Worm (Caenorhabditis elegans) whole organism, midembryonic: ENCODE data around the gene srh-194.
A peak's percentile ranks its signal among the peaks of the same experiment; 100 is the strongest.
"Not testable (repeated sequence)": the region's sequence is repeated elsewhere in the genome, so short reads cannot be mapped to it uniquely, and the experiment has no call there.

Source experiments
- T22C8.4 ChIP-seq: fragments of 200-800 bp; sonication (Bioruptor generic); IDR thresholded peaks from 2 replicates; pipeline ENCODE4 v1.3.6; 2022; ENCODE audit warnings: missing genetic modification characterization, missing compliant biosample characterization
- cog-1 ChIP-seq: sonication (generic microtip); optimal IDR thresholded peaks from 2 replicates; lab custom pipeline; 2016; ENCODE audit warnings: missing genetic modification characterization, missing compliant biosample characterization
- flt-1 ChIP-seq: fragments of 200-800 bp; sonication (Bioruptor generic); IDR thresholded peaks from 2 replicates; pipeline ENCODE4 v1.3.6; 2022; ENCODE audit warnings: missing genetic modification characterization, missing compliant biosample characterization
- klf-2 ChIP-seq: fragments of 200-800 bp; sonication (Bioruptor generic); conservative IDR thresholded peaks from 2 replicates; pipeline ENCODE4 v1.3.6; 2022; ENCODE audit warnings: missing genetic modification reagents, missing genetic modification characterization, missing compliant biosample characterization
- med-1 ChIP-seq: sonication (generic microtip); optimal IDR thresholded peaks from 2 replicates; lab custom pipeline; 2017; ENCODE audit warnings: missing genetic modification characterization, mild to moderate bottlenecking, missing compliant biosample characterization, antibody characterized with exemption, missing genetic modification reagents; ENCODE audit not compliant: insufficient read depth
- ref-1 ChIP-seq: fragments of 200-800 bp; sonication (Bioruptor generic); conservative IDR thresholded peaks from 2 replicates; pipeline ENCODE4 v1.3.6; 2022; ENCODE audit warnings: missing genetic modification reagents, missing genetic modification characterization, missing compliant biosample characterization
- tab-1 ChIP-seq: fragments of 200-800 bp; sonication (Bioruptor generic); IDR thresholded peaks from 2 replicates; pipeline ENCODE4 v1.3.6; 2022; ENCODE audit warnings: missing genetic modification characterization, missing compliant biosample characterization
- ztf-23 ChIP-seq: fragments of 200-800 bp; sonication (Bioruptor generic); IDR thresholded peaks from 2 replicates; pipeline ENCODE4 v1.3.6; 2022; ENCODE audit warnings: missing genetic modification reagents, missing genetic modification characterization, missing compliant biosample characterization
- ztf-29 ChIP-seq: fragments of 200-800 bp; sonication (Bioruptor generic); IDR thresholded peaks from 2 replicates; pipeline ENCODE4 v1.3.6; 2022; ENCODE audit warnings: missing genetic modification reagents, missing genetic modification characterization, missing compliant biosample characterization

Gene srh-194

ce11 chrV:4319867-4320266, 26.5 kb upstream of the srh-194 start, which contains the start of gene ZC132.9:
ZC132.9 (minus strand) TSS chrV:4319967.
- TF ChIP-seq ref-1 (GFP tag; lab: Robert Waterston, UW), result no peak

- no peak for TF ChIP-seq ztf-23 (GFP tag; lab: Robert Waterston, UW)
- TF ChIP-seq ref-1 (GFP tag; lab: Robert Waterston, UW), result no peak
- TF ChIP-seq T22C8.4, result no peak
- no peak for TF ChIP-seq klf-2 (GFP tag; lab: Robert Waterston, UW)
- no peak for TF ChIP-seq flt-1
- TF ChIP-seq ztf-29 (GFP tag; lab: Robert Waterston, UW), result no peak
- TF ChIP-seq cog-1 (tag; lab: Kevin White, UChicago), result no peak
- no peak for TF ChIP-seq med-1 (GFP tag; lab: Kevin White, UChicago)
Observed at ce11 chrV:4315057-4315456, 21.7 kb upstream of the srh-194 start, which contains the start of gene srh-192. srh-192 (minus strand) TSS chrV:4315157.

- TF ChIP-seq T22C8.4 (0 out of 2 replicates have a peak, but pooled peaks have one; percentile 26), flt-1 (peak; percentile 47; the same call in 1 of the 2 replicates)
Observed at ce11 chrV:4310414-4310813, 17.1 kb upstream of the srh-194 start.

ce11 chrV:4304240-4304639, 10.9 kb upstream of the srh-194 start:
- TF ChIP-seq flt-1, result no peak
- no peak for TF ChIP-seq cog-1 (tag; lab: Kevin White, UChicago)

- no peak for TF ChIP-seq flt-1
- TF ChIP-seq med-1 (GFP tag; lab: Kevin White, UChicago), result no peak
- TF ChIP-seq tab-1 (GFP tag; lab: Robert Waterston, UW), result no peak
- TF ChIP-seq ztf-29 (GFP tag; lab: Robert Waterston, UW), result no peak
Observed at ce11 chrV:4303793-4304192, 10.5 kb upstream of the srh-194 start.

ce11 chrV:4302842-4303241, 9.5 kb upstream of the srh-194 start:
- TF ChIP-seq ztf-23 (GFP tag; lab: Robert Waterston, UW) (no peak), tab-1 (GFP tag; lab: Robert Waterston, UW) (no peak)

- TF ChIP-seq T22C8.4 (no peak), ref-1 (GFP tag; lab: Robert Waterston, UW) (no peak), klf-2 (GFP tag; lab: Robert Waterston, UW) (no peak), med-1 (GFP tag; lab: Kevin White, UChicago) (no peak), flt-1 (no peak), ztf-23 (GFP tag; lab: Robert Waterston, UW) (no peak), cog-1 (tag; lab: Kevin White, UChicago) (no peak), ztf-29 (GFP tag; lab: Robert Waterston, UW) (no peak), tab-1 (GFP tag; lab: Robert Waterston, UW) (no peak)
Observed at ce11 chrV:4299741-4300140, 6.4 kb upstream of the srh-194 start, which contains the start of gene ZC132.3. ZC132.3 (minus strand) TSS chrV:4299841.

ce11 chrV:4298579-4298978, 5.3 kb upstream of the srh-194 start, which contains the start of gene ZC132.11:
ZC132.11 (minus strand) TSS chrV:4298679.
- TF ChIP-seq ztf-23 (GFP tag; lab: Robert Waterston, UW) (no peak), tab-1 (GFP tag; lab: Robert Waterston, UW) (no peak), ztf-29 (GFP tag; lab: Robert Waterston, UW) (no peak), flt-1 (no peak), med-1 (GFP tag; lab: Kevin White, UChicago) (no peak), ref-1 (GFP tag; lab: Robert Waterston, UW) (no peak)

- TF ChIP-seq T22C8.4, result no peak
- TF ChIP-seq ztf-29 (GFP tag; lab: Robert Waterston, UW), result no peak
- no peak for TF ChIP-seq flt-1
- no peak for TF ChIP-seq med-1 (GFP tag; lab: Kevin White, UChicago)
- no peak for TF ChIP-seq ztf-23 (GFP tag; lab: Robert Waterston, UW)
- no peak for TF ChIP-seq tab-1 (GFP tag; lab: Robert Waterston, UW)
- TF ChIP-seq ref-1 (GFP tag; lab: Robert Waterston, UW), result no peak
Observed at ce11 chrV:4295920-4296319, 2.6 kb upstream of the srh-194 start, which contains the start of gene F47D2.11. F47D2.11 (minus strand) TSS chrV:4296020.

- not testable (repeated sequence) for TF ChIP-seq cog-1 (tag; lab: Kevin White, UChicago); flt-1; klf-2 (GFP tag; lab: Robert Waterston, UW)
Observed at ce11 chrV:4290093-4290492, 3.2 kb downstream of the srh-194 start, which contains the start of gene srh-193. srh-193 (minus strand) TSS chrV:4290193.

- TF ChIP-seq tab-1 (GFP tag; lab: Robert Waterston, UW); flt-1; ztf-23 (GFP tag; lab: Robert Waterston, UW): not testable (repeated sequence)
Observed at ce11 chrV:4284737-4285136, 8.6 kb downstream of the srh-194 start, which contains the start of gene srt-19. srt-19 (plus strand) TSS chrV:4285037.

ce11 chrV:4281699-4282098, 11.6 kb downstream of the srh-194 start, which contains the start of gene srt-37:
srt-37 (minus strand) TSS chrV:4281799.
- not testable (repeated sequence) for TF ChIP-seq med-1 (GFP tag; lab: Kevin White, UChicago); ref-1 (GFP tag; lab: Robert Waterston, UW); flt-1
